Worm (Caenorhabditis elegans) whole organism, mixed stage, embryonic: ENCODE measurements around the gene gcy-29.

Experiments used
- ces-1 ChIP-seq: fragments of 150-350 bp; optimal IDR thresholded peaks from 2 replicates; lab custom pipeline; 2014; ENCODE audit warnings: missing biosample characterization, missing genetic modification reagents, missing genetic modification characterization
- nhr-12 ChIP-seq: fragments of 150-350 bp; optimal IDR thresholded peaks from 2 replicates; lab custom pipeline; 2014; ENCODE audit warnings: missing biosample characterization, missing genetic modification characterization
- nhr-2 ChIP-seq: fragments of 150-350 bp; optimal IDR thresholded peaks from 2 replicates; lab custom pipeline; 2014; ENCODE audit warnings: missing biosample characterization, missing genetic modification characterization
- nhr-28 ChIP-seq: fragments of 150-350 bp; optimal IDR thresholded peaks from 2 replicates; lab custom pipeline; 2014; ENCODE audit warnings: missing biosample characterization, missing genetic modification characterization
- sptf-1 ChIP-seq: sonication (generic microtip); optimal IDR thresholded peaks from 2 replicates; lab custom pipeline; 2017; ENCODE audit warnings: mild to moderate bottlenecking, missing genetic modification characterization, moderate library complexity, missing compliant biosample characterization

- no peak for TF ChIP-seq ces-1
- TF ChIP-seq nhr-12, result no peak
- TF ChIP-seq nhr-28 (tag; lab: Kevin White, UChicago), result no peak
- TF ChIP-seq nhr-2 (tag; lab: Kevin White, UChicago), result no peak
- TF ChIP-seq sptf-1 (tag; lab: Kevin White, UChicago), result no peak
These were observed 54.4 kb downstream of the gcy-29 start, which contains the start of gene cysl-2 for ce11 chrII:14494414-14494463.
